Worm (Caenorhabditis elegans): ENCODE results near the gene fil-1.
"Not testable (repeated sequence)": the region's sequence is repeated elsewhere in the genome, so short reads cannot be mapped to it uniquely, and the experiment has no call there.

DNA sequence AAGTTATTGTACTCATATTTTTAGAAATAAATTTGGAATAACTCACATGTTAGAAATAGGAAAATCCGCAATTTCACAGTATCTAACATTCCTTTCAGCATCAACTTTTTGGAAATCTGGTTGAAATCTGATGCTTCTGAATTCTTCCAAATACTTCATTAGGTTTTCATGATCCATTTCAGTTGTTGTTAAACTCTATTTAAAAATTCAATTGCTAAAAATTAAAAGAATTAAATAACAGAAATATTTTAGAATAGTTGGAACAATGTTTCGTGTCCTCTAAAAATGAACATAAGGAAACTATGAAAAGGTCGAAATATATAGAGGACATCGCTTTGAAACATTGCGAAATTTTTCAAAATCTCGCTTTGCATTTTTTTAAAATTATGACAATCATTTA lies 37.7 kb downstream of the fil-1 start, which contains the start of gene cng-1:
- not testable (repeated sequence) for TF ChIP-seq akir-1 (GFP tag; optimal IDR thresholded peaks at IDR 0.05); snpc-1.1 (tag; optimal IDR thresholded peaks at IDR 0.05; ENCODE audit: insufficient read depth); B0035.1 (tag; optimal IDR thresholded peaks at IDR 0.05); ama-1 (optimal IDR thresholded peaks at IDR 0.05); ama-1 (GFP tag; optimal IDR thresholded peaks at IDR 0.05); efl-1 (GFP tag; optimal IDR thresholded peaks at IDR 0.05); snpc-4 (GFP tag; optimal IDR thresholded peaks at IDR 0.05); snpc-4 (tag; optimal IDR thresholded peaks at IDR 0.05); nhr-90 (tag; optimal IDR thresholded peaks at IDR 0.05); mcd-1 (GFP tag; IDR thresholded peaks at IDR 0.05); mxl-1 (tag; optimal IDR thresholded peaks at IDR 0.05); tbx-9 (tag; optimal IDR thresholded peaks at IDR 0.05; ENCODE audit: borderline replicate concordance); ztf-25 (GFP tag; IDR thresholded peaks at IDR 0.05); unc-62 (GFP tag; optimal IDR thresholded peaks at IDR 0.05)

Data from whole organism, young adult.